Fruit fly (Drosophila melanogaster): ENCODE measurements around the gene CG18249.

dm6 chr3R:8225461-8225971 lies 5.6 kb downstream of the CG18249 start:
- TF ChIP-seq pad (GFP tag; optimal IDR thresholded peaks at IDR 0.05): no peak
- no peak for TF ChIP-seq CG5204 (GFP tag; optimal IDR thresholded peaks at IDR 0.05)
